Worm (Caenorhabditis elegans): Measurements from ENCODE around the gene F02H6.2.

- TF ChIP-seq lin-32 (GFP tag; optimal IDR thresholded peaks at IDR 0.05) (no peak), nhr-12 (tag; optimal IDR thresholded peaks at IDR 0.05) (no peak), zip-8 (tag; optimal IDR thresholded peaks at IDR 0.05) (no peak), mab-5 (tag; optimal IDR thresholded peaks at IDR 0.05) (no peak), lsy-2 (tag; optimal IDR thresholded peaks at IDR 0.05) (no peak), ztf-11 (tag; optimal IDR thresholded peaks at IDR 0.05) (no peak), sptf-1 (tag; optimal IDR thresholded peaks at IDR 0.05) (no peak), ces-1 (GFP tag; optimal IDR thresholded peaks at IDR 0.05) (no peak), snpc-4 (tag; optimal IDR thresholded peaks at IDR 0.05) (no peak), unc-62 (GFP tag; optimal IDR thresholded peaks at IDR 0.05) (no peak), elt-3 (tag; optimal IDR thresholded peaks at IDR 0.05) (no peak)
These were observed 45.3 kb downstream of the F02H6.2 start, which contains the start of gene Y64G10A.10 for ce11 chrIV:14241382-14242122.

Data from whole organism, mixed stage, embryonic.